Worm (Caenorhabditis elegans): Measurements from ENCODE around the gene dpff-1.

ce11 chrIII:5879291-5879968, 26.7 kb downstream of the dpff-1 start, which contains the start of gene hpo-10:
- TF ChIP-seq dao-5 (tag; optimal IDR thresholded peaks at IDR 0.05): no peak
- TF ChIP-seq him-1 (tag; optimal IDR thresholded peaks at IDR 0.05): no peak
- no peak for TF ChIP-seq W03F9.2 (tag; optimal IDR thresholded peaks at IDR 0.05)

Data from whole organism, L4/young adult.